Fruit fly (Drosophila melanogaster): ENCODE results near the gene RhoGEF64C.

RhoGEF64C gene

dm6 chr3L:4824356-4825138 lies 132.0 kb downstream of the RhoGEF64C start (continued):
- TF ChIP-seq pho (GFP tag; optimal IDR thresholded peaks at IDR 0.05): peak; percentile 94

- TF ChIP-seq CG11696 (GFP tag; IDR thresholded peaks at IDR 0.05) (no peak), CG7928 (GFP tag; optimal IDR thresholded peaks at IDR 0.05) (no peak), CG3726 (GFP tag; IDR thresholded peaks at IDR 0.05) (no peak), fru (optimal IDR thresholded peaks at IDR 0.05) (no peak), zfh1 (GFP tag; IDR thresholded peaks at IDR 0.05) (0 out of 3 replicates have a peak, but pooled peaks have one; percentile 27), Lhr (GFP tag; optimal IDR thresholded peaks at IDR 0.05) (peak; percentile 77), CG6791 (GFP tag; IDR thresholded peaks at IDR 0.05; ENCODE audit: partially characterized antibody) (peak; percentile 83), sd (tag; optimal IDR thresholded peaks at IDR 0.05) (no peak), Atf-2 (GFP tag; optimal IDR thresholded peaks at IDR 0.05) (no peak), grn (GFP tag; optimal IDR thresholded peaks at IDR 0.05) (no peak), trem (tag; optimal IDR thresholded peaks at IDR 0.05) (peak; percentile 86), crol (GFP tag; IDR thresholded peaks at IDR 0.05) (no peak), CG10565 (GFP tag; optimal IDR thresholded peaks at IDR 0.05) (no peak), H2.0 (GFP tag; IDR thresholded peaks at IDR 0.05) (no peak), pum (GFP tag; optimal IDR thresholded peaks at IDR 0.05) (peak; percentile 19), HHEX (GFP tag; optimal IDR thresholded peaks at IDR 0.05) (no peak), Hr51 (GFP tag; optimal IDR thresholded peaks at IDR 0.05) (peak in 1 of 2 experiments; percentile 3), her (GFP tag; optimal IDR thresholded peaks at IDR 0.05) (no peak), danr (GFP tag; IDR thresholded peaks at IDR 0.05) (no peak), usp (GFP tag; optimal IDR thresholded peaks at IDR 0.05) (no peak), NfI (GFP tag; optimal IDR thresholded peaks at IDR 0.05) (peak; percentile 18), Dad (GFP tag; optimal IDR thresholded peaks at IDR 0.05) (peak; percentile 18), Asciz (GFP tag; optimal IDR thresholded peaks at IDR 0.05) (no peak), Aef1 (GFP tag; IDR thresholded peaks at IDR 0.05) (no peak), CG2678 (tag; optimal IDR thresholded peaks at IDR 0.05) (no peak), lov (optimal IDR thresholded peaks at IDR 0.05) (no peak), lov (GFP tag; IDR thresholded peaks at IDR 0.05) (0 out of 3 replicates have a peak, but pooled peaks have one; percentile 71), CG8478 (optimal IDR thresholded peaks at IDR 0.05) (no peak), Stat92E (GFP tag; optimal IDR thresholded peaks at IDR 0.05) (peak in 1 of 3 experiments; percentile 13), Chrac-16 (GFP tag; optimal IDR thresholded peaks at IDR 0.05) (peak; percentile 38), CG17802 (tag; optimal IDR thresholded peaks at IDR 0.05) (no peak), CG4730 (GFP tag; IDR thresholded peaks at IDR 0.05) (no peak), vfl (GFP tag; optimal IDR thresholded peaks at IDR 0.05) (no peak), CG8944 (GFP tag; optimal IDR thresholded peaks at IDR 0.05) (peak; percentile 50), caup (GFP tag; optimal IDR thresholded peaks at IDR 0.05; ENCODE audit: severe bottlenecking) (no peak), phol (tag; optimal IDR thresholded peaks at IDR 0.05) (peak; percentile 19), CG11504 (tag; optimal IDR thresholded peaks at IDR 0.05) (no peak), Lpt (GFP tag; optimal IDR thresholded peaks at IDR 0.05) (no peak), CG16863 (GFP tag; optimal IDR thresholded peaks at IDR 0.05) (no peak), CG31388 (GFP tag; optimal IDR thresholded peaks at IDR 0.05) (no peak), CG3995 (GFP tag; optimal IDR thresholded peaks at IDR 0.05) (no peak), CG10543 (GFP tag; optimal IDR thresholded peaks at IDR 0.05) (no peak), CG12104 (GFP tag; optimal IDR thresholded peaks at IDR 0.05) (no peak), CG6854 (GFP tag; optimal IDR thresholded peaks at IDR 0.05) (no peak), NFAT (GFP tag; IDR thresholded peaks at IDR 0.05) (no peak), CG9215 (GFP tag; IDR thresholded peaks at IDR 0.05) (no peak), CG18619 (GFP tag; optimal IDR thresholded peaks at IDR 0.05) (no peak), hbn (GFP tag; IDR thresholded peaks at IDR 0.05; ENCODE audit: partially characterized antibody) (no peak)
Observed at dm6 chr3L:4825584-4825983, 133.0 kb downstream of the RhoGEF64C start, which contains the start of the genes Dhc64C and LeuRS-m. TSS of gene Dhc64C (minus strand) at chr3L:4825687. TSS of gene LeuRS-m (plus strand) at chr3L:4825853.
